Worm (Caenorhabditis elegans): Measurements from ENCODE around the gene T24H10.4.

Gene T24H10.4

DNA sequence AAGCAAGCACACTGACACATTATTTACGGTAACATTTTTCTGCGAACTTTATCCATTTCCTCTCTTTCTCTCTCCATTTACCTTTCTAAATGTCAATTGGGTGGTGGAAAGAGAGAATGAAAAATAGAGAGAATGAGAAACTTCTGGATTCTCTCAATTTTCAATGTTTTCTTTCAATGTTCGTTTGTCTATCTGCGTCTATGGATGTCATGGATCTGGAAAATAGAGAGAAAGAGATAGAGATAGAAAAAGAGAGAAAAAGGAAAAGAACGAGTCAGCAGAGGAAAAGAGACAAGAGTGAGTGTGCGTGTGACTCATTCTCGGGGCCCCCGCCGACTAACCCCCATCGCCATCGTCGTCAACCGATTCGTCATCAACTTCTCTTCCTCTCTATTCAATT is 3.5 kb downstream of the T24H10.4 start, which contains the start of gene jun-1 (continued):
- TF ChIP-seq cey-2 (tag; optimal IDR thresholded peaks at IDR 0.05; ENCODE audit: borderline replicate concordance, insufficient read depth) (peak; percentile 44), dmd-8 (GFP tag; IDR thresholded peaks at IDR 0.05) (no peak), F49E8.2 (tag; optimal IDR thresholded peaks at IDR 0.05; ENCODE audit: borderline replicate concordance) (no peak), rbr-2 (tag; optimal IDR thresholded peaks at IDR 0.05) (peak; percentile 83), nhr-111 (GFP tag; optimal IDR thresholded peaks at IDR 0.05) (no peak), aha-1 (tag) (no peak), snpc-1.2 (GFP tag; IDR thresholded peaks at IDR 0.05) (no peak), nhr-237 (tag; optimal IDR thresholded peaks at IDR 0.05) (peak; percentile 25), sdz-12 (GFP tag; optimal IDR thresholded peaks at IDR 0.05) (no peak), duxl-1 (tag; optimal IDR thresholded peaks at IDR 0.05; ENCODE audit: poor library complexity) (no peak), madf-5 (GFP tag; IDR thresholded peaks at IDR 0.05) (no peak), nhr-77 (tag; optimal IDR thresholded peaks at IDR 0.05) (peak; percentile 93), F44E2.7 (GFP tag; IDR thresholded peaks at IDR 0.05) (no peak), hmg-1.1 (GFP tag; IDR thresholded peaks at IDR 0.05) (peak; percentile 67; the same call in 1 of the 2 replicates), egl-43 (GFP tag; IDR thresholded peaks at IDR 0.05) (no peak), lin-39 (tag; optimal IDR thresholded peaks at IDR 0.05) (no peak), lin-1 (GFP tag; IDR thresholded peaks at IDR 0.05) (no peak), Y105C5A.15 (GFP tag; IDR thresholded peaks at IDR 0.05) (no peak), mdl-1 (tag; optimal IDR thresholded peaks at IDR 0.05) (peak in 1 of 2 experiments; percentile 72), ctbp-1 (GFP tag; IDR thresholded peaks at IDR 0.05) (peak; percentile 39), jun-1 (tag; optimal IDR thresholded peaks at IDR 0.05) (no peak), ceh-20 (GFP tag; IDR thresholded peaks at IDR 0.05) (0 out of 2 replicates have a peak, but pooled peaks have one; percentile 35), zfp-3 (GFP tag; conservative IDR thresholded peaks at IDR 0.05) (no peak; the same call in 1 of the 2 replicates), ama-1 (optimal IDR thresholded peaks at IDR 0.05) (no peak), ceh-82 (tag; optimal IDR thresholded peaks at IDR 0.05) (no peak), nhr-102 (tag; optimal IDR thresholded peaks at IDR 0.05) (peak; percentile 46), skn-1 (tag; optimal IDR thresholded peaks at IDR 0.05) (no peak), Y48G9A.11 (GFP tag; IDR thresholded peaks at IDR 0.05) (no peak), lin-29 (GFP tag; IDR thresholded peaks at IDR 0.05) (no peak)

DNA sequence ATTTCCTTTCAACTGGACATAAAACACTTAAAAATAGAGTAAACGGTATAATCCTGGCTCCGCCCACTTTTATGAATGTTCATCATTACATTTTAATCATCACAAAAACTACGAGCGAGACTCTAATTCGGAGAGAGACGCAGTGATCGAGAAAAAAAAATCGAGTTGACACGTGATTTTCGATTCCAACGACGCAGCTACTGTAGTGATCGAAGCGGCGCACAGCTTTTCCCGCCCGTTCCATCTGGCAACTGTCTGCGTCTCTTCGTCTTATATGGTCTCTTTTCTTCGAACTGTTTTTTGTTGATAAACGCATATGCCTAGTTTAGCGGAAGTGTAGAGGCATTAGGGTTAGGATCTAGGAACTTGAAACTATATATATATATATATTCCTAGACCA is 4.4 kb downstream of the T24H10.4 start:
- no peak for TF ChIP-seq aly-2 (tag; optimal IDR thresholded peaks at IDR 0.05)
- TF ChIP-seq nhr-28 (tag; optimal IDR thresholded peaks at IDR 0.05), result peak; percentile 95
- TF ChIP-seq Y5F2A.4 (GFP tag; optimal IDR thresholded peaks at IDR 0.05), result no peak
- TF ChIP-seq zag-1 (tag; optimal IDR thresholded peaks at IDR 0.05), result no peak
- TF ChIP-seq lim-7 (GFP tag; IDR thresholded peaks at IDR 0.05), result no peak
- TF ChIP-seq lin-13 (GFP tag; optimal IDR thresholded peaks at IDR 0.05), result no peak
- TF ChIP-seq snpc-4 (tag; optimal IDR thresholded peaks at IDR 0.05), result no peak
- TF ChIP-seq lin-29 (GFP tag; IDR thresholded peaks at IDR 0.05), result peak; percentile 59; the same call in 1 of the 2 replicates
- no peak for TF ChIP-seq Y75B8A.6 (GFP tag; IDR thresholded peaks at IDR 0.05)
- no peak for TF ChIP-seq egl-27 (tag; optimal IDR thresholded peaks at IDR 0.05)
- TF ChIP-seq skn-1 (tag; optimal IDR thresholded peaks at IDR 0.05), result no peak
- no peak for TF ChIP-seq mdt-29 (GFP tag; IDR thresholded peaks at IDR 0.05)
- TF ChIP-seq hlh-30 (tag; optimal IDR thresholded peaks at IDR 0.05; ENCODE audit: insufficient read depth), result peak; percentile 78
- TF ChIP-seq spr-3 (GFP tag; optimal IDR thresholded peaks at IDR 0.05), result peak; percentile 33
- TF ChIP-seq aha-1 (tag), result no peak
- peak; percentile 26 for TF ChIP-seq pqm-1 (tag; optimal IDR thresholded peaks at IDR 0.05)
- TF ChIP-seq php-3 (GFP tag; IDR thresholded peaks at IDR 0.05), result no peak
- TF ChIP-seq zfp-3 (GFP tag; conservative IDR thresholded peaks at IDR 0.05), result no peak
- TF ChIP-seq zfp-2 (tag; optimal IDR thresholded peaks at IDR 0.05), result no peak
- no peak for TF ChIP-seq dmd-9 (GFP tag; IDR thresholded peaks at IDR 0.05)
- peak; percentile 84 for TF ChIP-seq mxl-3 (GFP tag; optimal IDR thresholded peaks at IDR 0.05)
- TF ChIP-seq arid-1 (GFP tag; conservative IDR thresholded peaks at IDR 0.05), result no peak
- no peak for TF ChIP-seq ZK337.2 (GFP tag; IDR thresholded peaks at IDR 0.05)
- TF ChIP-seq daf-12 (tag; optimal IDR thresholded peaks at IDR 0.05), result no peak
- TF ChIP-seq nhr-48 (tag; optimal IDR thresholded peaks at IDR 0.05), result peak; percentile 73
- TF ChIP-seq lin-39 (tag; optimal IDR thresholded peaks at IDR 0.05), result no peak
- no peak for TF ChIP-seq ztf-7 (tag; optimal IDR thresholded peaks at IDR 0.05)
- peak; percentile 70; the same call in 1 of the 2 replicates for TF ChIP-seq tra-1 (GFP tag; IDR thresholded peaks at IDR 0.05)

Measured in whole organism, L4 larva.